Worm (Caenorhabditis elegans) whole organism, L4/young adult: ENCODE data around the gene sdc-3.

Source experiments
- dao-5 ChIP-seq: sonication (generic microtip); optimal IDR thresholded peaks from 2 replicates; lab custom pipeline; 2016; ENCODE audit warnings: missing genotype, missing genetic modification characterization, moderate library complexity, missing compliant biosample characterization
- him-1 ChIP-seq: sonication (generic microtip); optimal IDR thresholded peaks from 2 replicates; lab custom pipeline; 2016; ENCODE audit warnings: missing genotype, missing genetic modification reagents, missing genetic modification characterization, missing compliant biosample characterization

ce11 chrV:15051720-15052119, 3.7 kb upstream of the sdc-3 start:
- TF ChIP-seq dao-5 (tag; lab: Kevin White, UChicago): no peak
- no peak for TF ChIP-seq him-1
